Worm (Caenorhabditis elegans) whole organism, midembryonic: ENCODE data around the gene F22B7.1.

Experiments
- T22C8.4 ChIP-seq: fragments of 200-800 bp; sonication (Bioruptor generic); IDR thresholded peaks from 2 replicates; pipeline ENCODE4 v1.3.6; 2022; ENCODE audit warnings: missing genetic modification characterization, missing compliant biosample characterization
- cog-1 ChIP-seq: sonication (generic microtip); optimal IDR thresholded peaks from 2 replicates; lab custom pipeline; 2016; ENCODE audit warnings: missing genetic modification characterization, missing compliant biosample characterization
- flt-1 ChIP-seq: fragments of 200-800 bp; sonication (Bioruptor generic); IDR thresholded peaks from 2 replicates; pipeline ENCODE4 v1.3.6; 2022; ENCODE audit warnings: missing genetic modification characterization, missing compliant biosample characterization
- med-1 ChIP-seq: sonication (generic microtip); optimal IDR thresholded peaks from 2 replicates; lab custom pipeline; 2017; ENCODE audit warnings: missing genetic modification characterization, mild to moderate bottlenecking, missing compliant biosample characterization, antibody characterized with exemption, missing genetic modification reagents; ENCODE audit not compliant: insufficient read depth
- ref-1 ChIP-seq: fragments of 200-800 bp; sonication (Bioruptor generic); conservative IDR thresholded peaks from 2 replicates; pipeline ENCODE4 v1.3.6; 2022; ENCODE audit warnings: missing genetic modification reagents, missing genetic modification characterization, missing compliant biosample characterization
- tab-1 ChIP-seq: fragments of 200-800 bp; sonication (Bioruptor generic); IDR thresholded peaks from 2 replicates; pipeline ENCODE4 v1.3.6; 2022; ENCODE audit warnings: missing genetic modification characterization, missing compliant biosample characterization
- ztf-23 ChIP-seq: fragments of 200-800 bp; sonication (Bioruptor generic); IDR thresholded peaks from 2 replicates; pipeline ENCODE4 v1.3.6; 2022; ENCODE audit warnings: missing genetic modification reagents, missing genetic modification characterization, missing compliant biosample characterization
- ztf-29 ChIP-seq: fragments of 200-800 bp; sonication (Bioruptor generic); IDR thresholded peaks from 2 replicates; pipeline ENCODE4 v1.3.6; 2022; ENCODE audit warnings: missing genetic modification reagents, missing genetic modification characterization, missing compliant biosample characterization

- no peak for TF ChIP-seq flt-1 (GFP tag; lab: Robert Waterston, UW)
- no peak for TF ChIP-seq cog-1 (tag; lab: Kevin White, UChicago)
- no peak for TF ChIP-seq ztf-29
- no peak for TF ChIP-seq ztf-23
- no peak for TF ChIP-seq med-1 (GFP tag; lab: Kevin White, UChicago)
- no peak for TF ChIP-seq T22C8.4 (GFP tag; lab: Robert Waterston, UW)
- TF ChIP-seq ref-1 (GFP tag; lab: Robert Waterston, UW), result no peak
- TF ChIP-seq tab-1 (GFP tag; lab: Robert Waterston, UW), result no peak
Observed at ce11 chrIII:8621982-8622381, 43.2 kb upstream of the F22B7.1 start.
